Worm (Caenorhabditis elegans): ENCODE data around the gene sru-28.

DNA sequence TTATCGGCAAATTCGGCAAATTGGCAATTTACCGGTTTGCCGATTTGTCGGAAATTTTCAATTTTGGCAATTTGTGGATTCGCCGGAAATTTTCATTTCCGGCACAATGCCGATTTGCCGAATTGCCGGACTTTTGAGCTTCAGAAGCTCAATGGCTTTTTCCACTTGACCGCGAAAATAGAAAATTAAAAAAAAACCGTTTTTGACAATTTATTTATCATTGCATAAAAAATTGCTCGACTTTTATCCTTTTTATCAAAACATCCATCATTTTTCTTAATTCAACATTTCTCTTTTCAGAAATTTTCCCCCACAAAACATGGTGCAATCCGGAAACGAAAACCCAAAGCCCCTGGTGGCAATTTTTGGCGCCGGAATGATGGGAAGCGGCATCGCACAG, 46.0 kb upstream of the sru-28 start, which contains the start of gene hacd-1:
- TF ChIP-seq ama-1 (optimal IDR thresholded peaks at IDR 0.05) (no peak), pha-4 (tag; optimal IDR thresholded peaks at IDR 0.05) (no peak), ceh-14 (tag; optimal IDR thresholded peaks at IDR 0.05) (no peak)
